Fruit fly (Drosophila melanogaster) whole organism, adult: Measurements from ENCODE around the gene CG42450.
A peak's percentile ranks its signal among the peaks of the same experiment; 100 is the strongest.

ENCODE experiments used
- CG11617 ChIP-seq: fragments of 200-800 bp; sonication (Bioruptor generic); optimal IDR thresholded peaks from 2 replicates; lab custom pipeline; 2017; ENCODE audit warnings: mild to moderate bottlenecking, missing biosample characterization, missing genetic modification reagents, missing genetic modification characterization
- CG12768 ChIP-seq: fragments of 200-800 bp; sonication (Bioruptor generic); optimal IDR thresholded peaks from 2 replicates; lab custom pipeline; 2017; ENCODE audit warnings: missing biosample characterization, missing genetic modification characterization, mild to moderate bottlenecking, moderate library complexity, missing genetic modification reagents
- CG14711 ChIP-seq: fragments of 200-800 bp; sonication (Bioruptor generic); optimal IDR thresholded peaks from 2 replicates; lab custom pipeline; 2018; ENCODE audit warnings: missing biosample characterization, mild to moderate bottlenecking, missing genetic modification characterization, moderate library complexity
- CG1620 ChIP-seq: fragments of 200-800 bp; sonication (Bioruptor generic); optimal IDR thresholded peaks from 2 replicates; lab custom pipeline; 2016; ENCODE audit warnings: missing biosample characterization, missing genetic modification characterization
- CG33017 ChIP-seq: fragments of 200-800 bp; sonication (Bioruptor generic); optimal IDR thresholded peaks from 2 replicates; lab custom pipeline; 2018; ENCODE audit warnings: missing biosample characterization, mild to moderate bottlenecking, missing genetic modification characterization, moderate library complexity
- CG5204 ChIP-seq: fragments of 200-800 bp; sonication (Bioruptor generic); optimal IDR thresholded peaks from 2 replicates; lab custom pipeline; 2016; ENCODE audit warnings: missing biosample characterization, missing genetic modification characterization
- CG7045 ChIP-seq: fragments of 200-800 bp; sonication (Bioruptor generic); optimal IDR thresholded peaks from 2 replicates; lab custom pipeline; 2017; ENCODE audit warnings: missing biosample characterization, mild to moderate bottlenecking, missing genetic modification characterization
- CG7101 ChIP-seq: fragments of 200-800 bp; sonication (Bioruptor generic); optimal IDR thresholded peaks from 2 replicates; lab custom pipeline; 2018; ENCODE audit warnings: missing biosample characterization, mild to moderate bottlenecking, missing genetic modification characterization, moderate library complexity
- Clk ChIP-seq: fragments of 200-800 bp; sonication (Bioruptor generic); optimal IDR thresholded peaks from 2 replicates; lab custom pipeline; 2017; ENCODE audit warnings: missing biosample characterization, missing genetic modification characterization
- Crg-1 ChIP-seq: fragments of 200-800 bp; sonication (Bioruptor generic); optimal IDR thresholded peaks from 2 replicates; lab custom pipeline; 2016; ENCODE audit warnings: missing biosample characterization, missing genetic modification characterization
- Hr96 ChIP-seq: fragments of 200-800 bp; sonication (Bioruptor generic); optimal IDR thresholded peaks from 2 replicates; lab custom pipeline; 2016; ENCODE audit warnings: missing biosample characterization, missing genetic modification characterization
- Mnt ChIP-seq: fragments of 200-800 bp; sonication (Bioruptor generic); optimal IDR thresholded peaks from 2 replicates; lab custom pipeline; 2016; ENCODE audit warnings: missing biosample characterization, mild to moderate bottlenecking, missing genetic modification characterization
- bab1 ChIP-seq: fragments of 200-800 bp; sonication (Bioruptor generic); optimal IDR thresholded peaks from 3 replicates; lab custom pipeline; 2019; ENCODE audit warnings: missing biosample characterization, mild to moderate bottlenecking, missing genetic modification characterization, moderate library complexity
- cic ChIP-seq: fragments of 200-800 bp; sonication (Bioruptor generic); optimal IDR thresholded peaks from 2 replicates; lab custom pipeline; 2017; ENCODE audit warnings: missing biosample characterization, mild to moderate bottlenecking, missing genetic modification characterization, moderate library complexity
- cnc ChIP-seq, 2 experiments: fragments of >200 bp; optimal IDR thresholded peaks; 2 replicates each; lab custom pipeline; 2017
- kay ChIP-seq: fragments of 200-800 bp; sonication (Bioruptor generic); peaks from one replicate; lab custom pipeline; 2016; ENCODE audit warnings: missing biosample characterization, missing genetic modification characterization, borderline replicate concordance
- ovo ChIP-seq: fragments of 200-800 bp; sonication (Bioruptor generic); optimal IDR thresholded peaks from 2 replicates; lab custom pipeline; 2016; ENCODE audit warnings: missing biosample characterization, missing genetic modification characterization
- pad ChIP-seq: fragments of 200-800 bp; sonication (Bioruptor generic); optimal IDR thresholded peaks from 3 replicates; lab custom pipeline; 2017; ENCODE audit warnings: missing biosample characterization, missing genetic modification characterization, mild to moderate bottlenecking, moderate library complexity, missing genetic modification reagents
- tj ChIP-seq: fragments of 200-800 bp; sonication (Bioruptor generic); optimal IDR thresholded peaks from 3 replicates; lab custom pipeline; 2017; ENCODE audit warnings: missing biosample characterization, mild to moderate bottlenecking, missing genetic modification characterization, moderate library complexity
- toe ChIP-seq: fragments of 200-800 bp; sonication (Bioruptor generic); optimal IDR thresholded peaks from 2 replicates; lab custom pipeline; 2016; ENCODE audit warnings: missing biosample characterization, missing genetic modification characterization

Gene CG42450

dm6 chrX:18813049-18813448 lies at the start of gene CG42450:
CG42450 (plus strand) TSS chrX:18813297.
- TF ChIP-seq bab1 (GFP tag; lab: Kevin White, UChicago): no peak
- TF ChIP-seq CG11617 (GFP tag; lab: Kevin White, UChicago): no peak
- no peak for TF ChIP-seq CG33017 (tag; lab: Kevin White, UChicago)
- no peak for TF ChIP-seq CG7101 (tag; lab: Kevin White, UChicago)
- TF ChIP-seq tj (GFP tag; lab: Kevin White, UChicago): no peak
- no peak for TF ChIP-seq CG12768 (GFP tag; lab: Kevin White, UChicago)
- no peak for TF ChIP-seq Clk (GFP tag; lab: Kevin White, UChicago)
- TF ChIP-seq cnc (optimal IDR thresholded peaks at IDR 0.05; lab: Kevin White, UChicago): no peak
- TF ChIP-seq Hr96 (GFP tag; lab: Kevin White, UChicago): no peak

dm6 chrX:18771356-18771755 lies 41.7 kb upstream of the CG42450 start:
- no peak for TF ChIP-seq bab1 (GFP tag; lab: Kevin White, UChicago)

DNA sequence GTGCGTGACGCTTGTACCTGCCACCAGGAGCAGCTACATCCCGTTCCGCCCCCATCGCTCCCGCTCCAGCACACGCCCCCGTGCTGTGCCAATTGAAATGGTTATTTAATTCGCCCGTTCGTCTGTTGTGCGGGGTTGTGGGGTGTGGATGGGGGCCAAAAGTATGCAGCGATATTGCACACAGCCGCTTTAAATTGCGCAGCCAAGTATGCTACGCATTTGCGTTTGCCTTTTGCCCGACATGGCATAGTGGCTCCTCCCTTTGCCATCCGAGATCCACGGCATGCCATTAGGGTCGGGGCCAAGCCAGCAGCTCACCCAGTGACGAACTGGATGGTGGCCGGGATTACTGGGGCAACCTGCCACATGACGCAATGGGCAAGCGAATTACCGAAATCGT lies 41.1 kb upstream of the CG42450 start:
- no peak for TF ChIP-seq CG14711 (tag; lab: Kevin White, UChicago)
- no peak for TF ChIP-seq CG12768 (GFP tag; lab: Kevin White, UChicago)
- no peak for TF ChIP-seq toe
- TF ChIP-seq CG33017 (tag; lab: Kevin White, UChicago): no peak
- TF ChIP-seq cnc (optimal IDR thresholded peaks at IDR 0.05; lab: Kevin White, UChicago): no peak
- TF ChIP-seq bab1 (GFP tag; lab: Kevin White, UChicago): no peak
- no peak for TF ChIP-seq ovo
- no peak for TF ChIP-seq CG7101 (tag; lab: Kevin White, UChicago)
- TF ChIP-seq pad (GFP tag; lab: Kevin White, UChicago): no peak
- no peak for TF ChIP-seq Crg-1 (GFP tag; lab: Kevin White, UChicago)
- TF ChIP-seq Hr96 (GFP tag; lab: Kevin White, UChicago): no peak
- no peak for TF ChIP-seq CG11617 (GFP tag; lab: Kevin White, UChicago)
- no peak for TF ChIP-seq CG1620 (GFP tag; lab: Kevin White, UChicago)
- TF ChIP-seq kay (GFP tag; lab: Kevin White, UChicago): no peak
- no peak for TF ChIP-seq tj (GFP tag; lab: Kevin White, UChicago)
- TF ChIP-seq cic: no peak
- TF ChIP-seq Clk (GFP tag; lab: Kevin White, UChicago): no peak
- no peak for TF ChIP-seq CG7045 (GFP tag; lab: Kevin White, UChicago)

- TF ChIP-seq CG11617 (GFP tag; lab: Kevin White, UChicago) (no peak), Hr96 (GFP tag; lab: Kevin White, UChicago) (no peak), bab1 (GFP tag; lab: Kevin White, UChicago) (no peak), CG33017 (tag; lab: Kevin White, UChicago) (no peak), Mnt (GFP tag; lab: Kevin White, UChicago) (no peak), cic (no peak), pad (GFP tag; lab: Kevin White, UChicago) (no peak), cnc (optimal IDR thresholded peaks at IDR 0.05; lab: Kevin White, UChicago) (no peak), kay (GFP tag; lab: Kevin White, UChicago) (no peak), CG7101 (tag; lab: Kevin White, UChicago) (no peak), CG7045 (GFP tag; lab: Kevin White, UChicago) (no peak), CG1620 (GFP tag; lab: Kevin White, UChicago) (no peak), tj (GFP tag; lab: Kevin White, UChicago) (no peak), Clk (GFP tag; lab: Kevin White, UChicago) (no peak), ovo (no peak), toe (no peak), CG12768 (GFP tag; lab: Kevin White, UChicago) (no peak), Crg-1 (GFP tag; lab: Kevin White, UChicago) (no peak), CG14711 (tag; lab: Kevin White, UChicago) (no peak)
Observed at dm6 chrX:18773817-18774216, 39.3 kb upstream of the CG42450 start, which contains the start of gene CCKLR-17D3. CCKLR-17D3 (minus strand) TSS chrX:18774027.

DNA sequence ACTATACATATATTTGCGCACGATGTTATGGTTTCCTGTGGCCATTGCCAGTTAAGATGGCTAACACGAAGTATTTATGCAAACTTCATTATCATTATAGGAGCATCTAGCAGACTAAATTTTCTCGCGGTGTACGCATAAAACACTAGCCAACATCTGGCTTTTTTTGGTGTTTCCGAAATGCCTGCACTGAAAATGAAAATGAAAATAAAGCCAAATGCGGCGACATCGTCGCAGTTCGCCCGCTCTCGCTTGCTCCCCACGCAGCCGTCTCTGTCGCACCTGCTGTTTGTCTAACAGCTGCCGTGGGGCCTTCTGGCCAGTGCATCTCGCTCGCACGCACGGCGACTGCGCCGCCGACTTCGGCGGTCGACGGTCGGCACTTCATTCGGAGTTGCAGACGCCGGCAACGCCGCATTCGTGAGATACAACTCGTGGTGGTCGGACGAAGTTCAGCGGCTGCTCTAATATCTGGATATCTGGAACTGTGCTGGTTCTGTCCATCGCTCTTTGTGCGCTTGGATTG lies 38.2 kb upstream of the CG42450 start, which contains the start of gene CG6891:
Gene CG6891, plus strand, starts transcription at position 411 of the 526 bp plus-strand sequence.
- no peak for TF ChIP-seq toe
- TF ChIP-seq CG7101 (tag; lab: Kevin White, UChicago): no peak
- peak; percentile 45 for TF ChIP-seq tj (GFP tag; lab: Kevin White, UChicago)
- TF ChIP-seq CG1620 (GFP tag; lab: Kevin White, UChicago): no peak
- TF ChIP-seq CG5204 (GFP tag; lab: Kevin White, UChicago): no peak
- no peak for TF ChIP-seq CG33017 (tag; lab: Kevin White, UChicago)
- no peak for TF ChIP-seq Hr96 (GFP tag; lab: Kevin White, UChicago)
- no peak for TF ChIP-seq ovo
- TF ChIP-seq Crg-1 (GFP tag; lab: Kevin White, UChicago): no peak
- TF ChIP-seq Mnt (GFP tag; lab: Kevin White, UChicago): peak; percentile 53
- TF ChIP-seq cnc (optimal IDR thresholded peaks at IDR 0.05; lab: Kevin White, UChicago): no peak
- TF ChIP-seq CG12768 (GFP tag; lab: Kevin White, UChicago): no peak
- peak; percentile 11 for TF ChIP-seq pad (GFP tag; lab: Kevin White, UChicago)
- TF ChIP-seq CG7045 (GFP tag; lab: Kevin White, UChicago): no peak
- TF ChIP-seq cic: no peak
- TF ChIP-seq kay (GFP tag; lab: Kevin White, UChicago): no peak
- no peak for TF ChIP-seq CG11617 (GFP tag; lab: Kevin White, UChicago)
- no peak for TF ChIP-seq CG14711 (tag; lab: Kevin White, UChicago)
- no peak for TF ChIP-seq Clk (GFP tag; lab: Kevin White, UChicago)
- TF ChIP-seq bab1 (GFP tag; lab: Kevin White, UChicago): no peak
